Worm (Caenorhabditis elegans): ENCODE measurements around the gene lgc-56.
A peak's percentile ranks its signal among the peaks of the same experiment; 100 is the strongest.

Gene lgc-56

ce11 chrII:5103784-5104457 is 26.3 kb upstream of the lgc-56 start, which contains the start of the genes C04G6.11 and mpk-2:
Gene C04G6.11, minus strand, starts transcription at chrII:5103834.
Gene mpk-2, plus strand, starts transcription at chrII:5104118.
- TF ChIP-seq lin-54 (GFP tag; optimal IDR thresholded peaks at IDR 0.05): no peak
- peak; percentile 58 for TF ChIP-seq ztf-22 (GFP tag; optimal IDR thresholded peaks at IDR 0.05)
- peak; percentile 21 to 40 for TF ChIP-seq let-607 (tag; optimal IDR thresholded peaks at IDR 0.05)
- no peak for TF ChIP-seq K11D2.4 (GFP tag; IDR thresholded peaks at IDR 0.05)
- TF ChIP-seq madf-10 (tag; optimal IDR thresholded peaks at IDR 0.05): peak; percentile 22
- no peak for TF ChIP-seq tbp1 (GFP tag; optimal IDR thresholded peaks at IDR 0.05)
- TF ChIP-seq nhr-80 (tag; optimal IDR thresholded peaks at IDR 0.05): peak; percentile 93
- peak; percentile 44 for TF ChIP-seq unc-62 (GFP tag; optimal IDR thresholded peaks at IDR 0.05)
- peak; percentile 75 for TF ChIP-seq atf-7 (tag; optimal IDR thresholded peaks at IDR 0.05)

- TF ChIP-seq B0019.2 (GFP tag; conservative IDR thresholded peaks at IDR 0.05) (peak; percentile 37; the same call in 1 of the 2 replicates), ztf-26 (tag; optimal IDR thresholded peaks at IDR 0.05) (peak; percentile 86), cebp-1 (GFP tag; IDR thresholded peaks at IDR 0.05) (no peak), cebp-1 (tag; optimal IDR thresholded peaks at IDR 0.05) (no peak), ceh-58 (GFP tag; IDR thresholded peaks at IDR 0.05) (no peak), ztf-3 (GFP tag; optimal IDR thresholded peaks at IDR 0.05) (no peak), ceh-100 (GFP tag; IDR thresholded peaks at IDR 0.05) (peak; percentile 78), F22D6.2 (tag; optimal IDR thresholded peaks at IDR 0.05) (peak; percentile 54), let-526 (GFP tag; IDR thresholded peaks at IDR 0.05) (peak; percentile 70), ets-4 (GFP tag; optimal IDR thresholded peaks at IDR 0.05) (peak; percentile 67), snpc-4 (GFP tag; optimal IDR thresholded peaks at IDR 0.05) (peak; percentile 80), snpc-4 (tag; optimal IDR thresholded peaks at IDR 0.05) (peak; percentile 26 to 87 (median 74)), F57C9.4 (tag; optimal IDR thresholded peaks at IDR 0.05) (peak; percentile 82), madf-6 (GFP tag; IDR thresholded peaks at IDR 0.05) (peak; percentile 75), efl-1 (GFP tag; optimal IDR thresholded peaks at IDR 0.05) (no peak), Y56A3A.18 (GFP tag; IDR thresholded peaks at IDR 0.05) (peak; percentile 83; the same call in 1 of the 2 replicates), ceh-27 (GFP tag; optimal IDR thresholded peaks at IDR 0.05) (peak; percentile 91), athp-1 (tag; optimal IDR thresholded peaks at IDR 0.05) (peak; percentile 90), lir-1 (GFP tag; conservative IDR thresholded peaks at IDR 0.05) (peak; percentile 61; the same call in 1 of the 2 replicates), ccch-3 (GFP tag; optimal IDR thresholded peaks at IDR 0.05) (peak; percentile 13), ceh-91 (GFP tag; IDR thresholded peaks at IDR 0.05) (no peak), tlf-1 (GFP tag; optimal IDR thresholded peaks at IDR 0.05) (peak; percentile 36), Y53F4B.3 (GFP tag; IDR thresholded peaks at IDR 0.05) (no peak), fkh-3 (tag; optimal IDR thresholded peaks at IDR 0.05) (peak; percentile 85), dpl-1 (GFP tag; optimal IDR thresholded peaks at IDR 0.05) (peak; percentile 1), sea-2 (GFP tag; IDR thresholded peaks at IDR 0.05) (no peak), nhr-27 (tag; optimal IDR thresholded peaks at IDR 0.05) (peak; percentile 58), hmg-20 (GFP tag; IDR thresholded peaks at IDR 0.05) (peak; percentile 64), ceh-40 (GFP tag; IDR thresholded peaks at IDR 0.05) (peak; percentile 93), repo-1 (tag; optimal IDR thresholded peaks at IDR 0.05) (peak; percentile 79), somi-1 (GFP tag; optimal IDR thresholded peaks at IDR 0.05) (peak; percentile 87), nhr-90 (tag; optimal IDR thresholded peaks at IDR 0.05) (peak; percentile 97), him-1 (tag; optimal IDR thresholded peaks at IDR 0.05) (peak; percentile 98), nhr-80 (tag; optimal IDR thresholded peaks at IDR 0.05) (peak; percentile 54), F57A8.1 (GFP tag; optimal IDR thresholded peaks at IDR 0.05) (peak; percentile 73), egl-18 (GFP tag; IDR thresholded peaks at IDR 0.05) (0 out of 2 replicates have a peak, but pooled peaks have one; percentile 57), atf-7 (tag; optimal IDR thresholded peaks at IDR 0.05) (peak; percentile 63), snpc-3.4 (tag; optimal IDR thresholded peaks at IDR 0.05) (peak; percentile 90), sptf-2 (GFP tag; optimal IDR thresholded peaks at IDR 0.05) (peak; percentile 75), zfh-2 (GFP tag; conservative IDR thresholded peaks at IDR 0.05) (no peak)
Observed at ce11 chrII:5105020-5105419, 25.2 kb upstream of the lgc-56 start.

Measured in whole organism, young adult.